Worm (Caenorhabditis elegans) whole organism, young adult: ENCODE results near the gene F27B3.8.

Experiments used
- T07F8.4 ChIP-seq: sonication (generic microtip); optimal IDR thresholded peaks from 2 replicates; lab custom pipeline; 2016; ENCODE audit warnings: mild to moderate bottlenecking, missing genetic modification characterization, moderate library complexity, missing compliant biosample characterization
- T26A5.8 ChIP-seq: sonication (generic microtip); optimal IDR thresholded peaks from 2 replicates; lab custom pipeline; 2016; ENCODE audit warnings: missing genetic modification characterization, missing compliant biosample characterization
- ekl-4 ChIP-seq: fragments of 200-800 bp; sonication (Bioruptor generic); IDR thresholded peaks from 2 replicates; pipeline ENCODE4 v1.3.6; 2022; ENCODE audit warnings: missing genetic modification reagents, missing genetic modification characterization, missing compliant biosample characterization
- hlh-12 ChIP-seq: sonication (generic microtip); optimal IDR thresholded peaks from 2 replicates; lab custom pipeline; 2016; ENCODE audit warnings: missing genetic modification characterization, missing compliant biosample characterization
- hmg-20 ChIP-seq: fragments of 200-800 bp; sonication (Bioruptor generic); IDR thresholded peaks from 2 replicates; pipeline ENCODE4 v1.3.6; 2022; ENCODE audit warnings: missing genetic modification reagents, missing genetic modification characterization, missing compliant biosample characterization
- mxl-1 ChIP-seq: sonication (generic microtip); optimal IDR thresholded peaks from 2 replicates; lab custom pipeline; 2016; ENCODE audit warnings: missing genetic modification characterization, missing compliant biosample characterization
- snpc-3.4 ChIP-seq: sonication (generic microtip); optimal IDR thresholded peaks from 2 replicates; lab custom pipeline; 2017; ENCODE audit warnings: missing genetic modification characterization, mild to moderate bottlenecking, missing compliant biosample characterization, antibody characterized with exemption, moderate library complexity, missing genotype, missing genetic modification reagents
- sptf-2 ChIP-seq: fragments of 200-800 bp; sonication (Bioruptor generic); optimal IDR thresholded peaks from 2 replicates; lab custom pipeline; 2018; ENCODE audit warnings: mild to moderate bottlenecking, missing genetic modification characterization, missing compliant biosample characterization
- ztf-22 ChIP-seq: fragments of 200-800 bp; sonication (Bioruptor generic); optimal IDR thresholded peaks from 2 replicates; lab custom pipeline; 2018; ENCODE audit warnings: mild to moderate bottlenecking, missing genetic modification characterization, moderate library complexity, missing compliant biosample characterization
- ztf-6 ChIP-seq: fragments of 200-800 bp; sonication (Bioruptor generic); IDR thresholded peaks from 2 replicates; pipeline ENCODE4 v1.3.6; 2022; ENCODE audit warnings: missing genetic modification reagents, missing genetic modification characterization, missing compliant biosample characterization

DNA sequence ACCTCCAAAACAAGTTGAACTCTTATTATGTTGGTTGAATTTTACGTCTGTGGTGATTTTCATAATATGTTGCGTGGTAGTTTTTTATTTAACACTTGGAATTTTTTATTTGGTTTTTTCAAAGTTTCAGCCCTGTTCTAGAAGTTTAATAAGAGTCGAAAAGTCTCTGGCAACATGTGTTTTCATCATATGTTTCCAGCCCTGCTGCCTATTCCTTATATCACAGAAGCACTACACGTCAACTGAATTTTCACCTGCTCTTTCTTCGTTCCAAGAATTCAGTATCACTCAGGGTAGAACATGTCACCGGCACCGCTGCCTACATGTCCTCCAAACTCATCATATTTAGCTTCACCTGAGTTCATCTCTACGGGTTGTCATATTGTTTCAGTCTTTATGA, 31.0 kb downstream of the F27B3.8 start, which contains the start of gene srh-40:
- TF ChIP-seq ekl-4 (GFP tag; lab: Robert Waterston, UW) (no peak), sptf-2 (no peak), ztf-22 (GFP tag; lab: Kevin White, UChicago) (no peak), T26A5.8 (no peak), snpc-3.4 (no peak), mxl-1 (no peak), hmg-20 (GFP tag; lab: Robert Waterston, UW) (no peak), ztf-6 (GFP tag; lab: Robert Waterston, UW) (no peak), hlh-12 (tag; lab: Kevin White, UChicago) (no peak), T07F8.4 (no peak)
